Worm (Caenorhabditis elegans) whole organism, L4/young adult: ENCODE results near the gene F57A8.1.

ENCODE experiments used
- W03F9.2 ChIP-seq: fragments of 150-350 bp; optimal IDR thresholded peaks from 2 replicates; lab custom pipeline; 2014; ENCODE audit warnings: missing biosample characterization, missing genetic modification characterization
- him-1 ChIP-seq: sonication (generic microtip); optimal IDR thresholded peaks from 2 replicates; lab custom pipeline; 2016; ENCODE audit warnings: missing genotype, missing genetic modification reagents, missing genetic modification characterization, missing compliant biosample characterization

ce11 chrV:10075441-10075840 lies 38.3 kb downstream of the F57A8.1 start, which contains the start of gene F57A8.7:
- TF ChIP-seq him-1 (no peak), W03F9.2 (tag; lab: Kevin White, UChicago) (no peak)
